Worm (Caenorhabditis elegans): Measurements from ENCODE around the gene clec-28.

ce11 chrV:16880679-16881078 is 15.2 kb downstream of the clec-28 start, which contains the start of gene F09C6.14:
- no peak for TF ChIP-seq him-1 (tag; optimal IDR thresholded peaks at IDR 0.05)
- TF ChIP-seq dao-5 (tag; optimal IDR thresholded peaks at IDR 0.05): no peak
- no peak for TF ChIP-seq W03F9.2 (tag; optimal IDR thresholded peaks at IDR 0.05)

All from whole organism, L4/young adult.